Comparison of ENCODE assay signal across 2 worm cellular contexts in the genomic region with DNA sequence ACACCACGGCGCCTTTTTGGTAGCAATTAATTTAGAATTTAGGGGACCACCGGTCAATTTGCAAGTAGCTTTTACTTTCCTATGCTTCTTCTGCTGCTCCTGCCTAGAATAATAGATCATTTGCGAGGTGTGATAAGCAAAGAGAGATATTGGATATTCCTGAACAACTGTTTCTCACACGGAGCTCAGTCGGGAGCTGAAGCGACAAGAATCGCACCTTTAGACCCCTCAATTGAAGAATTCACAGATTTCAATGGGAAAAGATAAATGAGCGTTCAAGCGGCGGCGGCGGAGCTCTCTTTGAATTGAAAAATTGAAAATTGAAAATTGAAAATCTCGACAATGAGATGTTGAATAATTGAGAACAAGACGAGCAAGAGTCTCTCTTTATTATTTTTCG.
A peak's percentile ranks its signal among the peaks of the same experiment; 100 is the strongest.
TF ChIP-seq lines count a peak whose summit lies in the region.

No protein-coding gene starts in this region.

TF ChIP-seq in whole organism, L1 larva, 84 proteins besides CTCF, POLR2A, EP300 and RAD21:
- no peak for TF ChIP-seq vab-15 (tag; optimal IDR thresholded peaks at IDR 0.05; lab: Kevin White, UChicago)
- peak; percentile 11 for TF ChIP-seq rnt-1 (tag; optimal IDR thresholded peaks at IDR 0.05; lab: Kevin White, UChicago)

TF ChIP-seq in whole organism, mixed stage, embryonic, 35 proteins besides CTCF, POLR2A, EP300 and RAD21:
- TF ChIP-seq unc-120 (tag; optimal IDR thresholded peaks at IDR 0.05; lab: Kevin White, UChicago; ENCODE audit: poor library complexity, severe bottlenecking) (peak; percentile 4), hlh-1 (tag; optimal IDR thresholded peaks at IDR 0.05; lab: Kevin White, UChicago) (peak; percentile 92), ces-1 (GFP tag; optimal IDR thresholded peaks at IDR 0.05; lab: Kevin White, UChicago) (no peak)
TF ChIP-seq in whole organism, mixed stage, embryonic: peak in this region for 2.
